Fruit fly (Drosophila melanogaster): ENCODE results near the gene HLH3B.

Gene HLH3B

dm6 chrX:2653533-2654296, 27.8 kb downstream of the HLH3B start (continued):
- TF ChIP-seq CG11247 (GFP tag; IDR thresholded peaks at IDR 0.05) (no peak), insv (GFP tag; optimal IDR thresholded peaks at IDR 0.05) (no peak), CG3726 (GFP tag; IDR thresholded peaks at IDR 0.05) (no peak), ttk (GFP tag; IDR thresholded peaks at IDR 0.05) (no peak), CG18262 (tag; optimal IDR thresholded peaks at IDR 0.05) (no peak), D (optimal IDR thresholded peaks at IDR 0.05) (no peak), D (GFP tag; optimal IDR thresholded peaks at IDR 0.05) (no peak), Opbp (GFP tag; IDR thresholded peaks at IDR 0.05; ENCODE audit: partially characterized antibody) (no peak), CG6689 (GFP tag; IDR thresholded peaks at IDR 0.05) (no peak), CG4854 (GFP tag; optimal IDR thresholded peaks at IDR 0.05) (no peak), CG14710 (tag; optimal IDR thresholded peaks at IDR 0.05) (no peak), CG4328 (GFP tag; optimal IDR thresholded peaks at IDR 0.05) (no peak), psq (GFP tag; optimal IDR thresholded peaks at IDR 0.05) (no peak), CG42726 (GFP tag; IDR thresholded peaks at IDR 0.05; ENCODE audit: partially characterized antibody) (no peak), CG14014 (GFP tag; IDR thresholded peaks at IDR 0.05) (no peak), Ets97D (GFP tag; optimal IDR thresholded peaks at IDR 0.05) (no peak), sim (GFP tag; IDR thresholded peaks at IDR 0.05) (no peak), scrt (GFP tag; optimal IDR thresholded peaks at IDR 0.05) (no peak), dati (GFP tag; IDR thresholded peaks at IDR 0.05) (no peak), run (tag; optimal IDR thresholded peaks at IDR 0.05) (peak; percentile 15), kah (GFP tag; optimal IDR thresholded peaks at IDR 0.05) (no peak), CG18619 (GFP tag; optimal IDR thresholded peaks at IDR 0.05) (no peak), CoRest (tag; optimal IDR thresholded peaks at IDR 0.05) (no peak), grn (GFP tag; optimal IDR thresholded peaks at IDR 0.05) (no peak), Dll (GFP tag; IDR thresholded peaks at IDR 0.05; ENCODE audit: partially characterized antibody) (no peak), tio (GFP tag; optimal IDR thresholded peaks at IDR 0.05) (no peak), CG17359 (tag; optimal IDR thresholded peaks at IDR 0.05) (peak; percentile 57), nmo (GFP tag; optimal IDR thresholded peaks at IDR 0.05) (no peak), emc (GFP tag; optimal IDR thresholded peaks at IDR 0.05) (no peak), CG17186 (GFP tag; optimal IDR thresholded peaks at IDR 0.05) (no peak), CG8924 (tag; optimal IDR thresholded peaks at IDR 0.05) (no peak), CG31388 (GFP tag; optimal IDR thresholded peaks at IDR 0.05) (no peak), sens (GFP tag) (peak; percentile 82), inv (GFP tag; IDR thresholded peaks at IDR 0.05; ENCODE audit: partially characterized antibody) (no peak), CG14441 (GFP tag; IDR thresholded peaks at IDR 0.05) (no peak), CG4820 (GFP tag; optimal IDR thresholded peaks at IDR 0.05) (no peak), CG13287 (GFP tag; IDR thresholded peaks at IDR 0.05; ENCODE audit: partially characterized antibody) (no peak), CG18764 (GFP tag; optimal IDR thresholded peaks at IDR 0.05) (no peak), CG2129 (GFP tag; IDR thresholded peaks at IDR 0.05; ENCODE audit: partially characterized antibody) (no peak), usp (GFP tag; optimal IDR thresholded peaks at IDR 0.05) (no peak), Optix (GFP tag; IDR thresholded peaks at IDR 0.05) (no peak), twi (tag; optimal IDR thresholded peaks at IDR 0.05) (no peak), CG6765 (GFP tag; optimal IDR thresholded peaks at IDR 0.05) (no peak), Gsc (GFP tag; IDR thresholded peaks at IDR 0.05) (no peak), Side (GFP tag; optimal IDR thresholded peaks at IDR 0.05) (no peak), Blimp-1 (GFP tag; optimal IDR thresholded peaks at IDR 0.05) (peak; percentile 23), CG13894 (tag; optimal IDR thresholded peaks at IDR 0.05) (no peak), CG9932 (GFP tag; IDR thresholded peaks at IDR 0.05) (no peak), Max (GFP tag; optimal IDR thresholded peaks at IDR 0.05) (no peak), vnd (GFP tag; IDR thresholded peaks at IDR 0.05; ENCODE audit: partially characterized antibody) (no peak)
